Fruit fly (Drosophila melanogaster): ENCODE measurements around the gene CG13288.

DNA sequence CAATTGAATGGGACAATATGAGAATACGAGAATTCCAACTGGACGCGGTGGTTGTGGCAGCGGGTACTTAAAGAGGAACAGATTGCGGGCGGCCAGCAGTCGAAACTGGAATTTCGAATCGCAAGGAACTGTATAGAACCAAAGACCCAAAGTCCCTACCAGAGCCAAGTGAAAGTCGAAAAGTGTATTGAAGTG is 25.1 kb upstream of the CG13288 start, which contains the start of gene CG13287:
- no peak for TF ChIP-seq CG8478 (optimal IDR thresholded peaks at IDR 0.05)
- no peak for TF ChIP-seq CTCF (optimal IDR thresholded peaks at IDR 0.05)
